Fruit fly (Drosophila melanogaster): ENCODE results near the gene Cad87A.

Gene Cad87A

DNA sequence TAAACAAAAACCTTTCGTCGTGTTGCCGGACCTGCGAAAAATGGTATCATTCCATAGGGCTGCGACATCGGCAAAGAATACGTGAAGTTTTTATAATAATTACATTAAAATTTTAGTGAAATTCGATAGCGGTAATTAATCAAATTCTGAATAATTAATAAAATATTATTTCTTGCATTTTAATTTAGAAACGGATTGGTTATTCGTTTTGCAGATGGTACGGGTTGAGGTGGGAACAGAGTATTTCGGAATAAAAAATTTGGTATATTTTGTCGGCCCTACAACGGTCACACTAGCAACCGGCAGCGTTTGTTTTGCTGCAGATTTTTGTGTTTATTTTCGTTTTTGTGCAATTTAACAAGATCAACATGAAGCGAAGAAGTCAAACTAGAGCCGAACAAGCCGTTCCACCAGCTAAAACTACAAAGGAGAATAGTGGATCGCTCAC is 66.4 kb downstream of the Cad87A start, which contains the start of the genes CG6962 and CG31368 (continued):
- peak; percentile 82 for TF ChIP-seq CG9727 (GFP tag; optimal IDR thresholded peaks at IDR 0.05)
- peak; percentile 56 for TF ChIP-seq CG6254 (GFP tag; optimal IDR thresholded peaks at IDR 0.05)
- peak; percentile 55 for TF ChIP-seq CG3065 (GFP tag; optimal IDR thresholded peaks at IDR 0.05)
- TF ChIP-seq CG15514 (GFP tag; optimal IDR thresholded peaks at IDR 0.05) = peak; percentile 78
- peak; percentile 31 for TF ChIP-seq CG8089 (GFP tag; optimal IDR thresholded peaks at IDR 0.05)
- peak; percentile 47 for TF ChIP-seq CG10462 (GFP tag; optimal IDR thresholded peaks at IDR 0.05)
- peak; percentile 92 for TF ChIP-seq CG12391 (tag; optimal IDR thresholded peaks at IDR 0.05)
- TF ChIP-seq Lhr (GFP tag; optimal IDR thresholded peaks at IDR 0.05) = peak; percentile 85
- TF ChIP-seq trh (GFP tag; optimal IDR thresholded peaks at IDR 0.05) = peak; percentile 37
- no peak for TF ChIP-seq Sox100B (GFP tag; optimal IDR thresholded peaks at IDR 0.05)
- no peak for TF ChIP-seq NK7.1 (GFP tag; optimal IDR thresholded peaks at IDR 0.05)
- peak; percentile 75 for TF ChIP-seq ase (GFP tag; IDR thresholded peaks at IDR 0.05)
- TF ChIP-seq CG11695 (GFP tag; IDR thresholded peaks at IDR 0.05) = peak; percentile 51; the same call in 1 of the 3 replicates
- TF ChIP-seq gsb (GFP tag; IDR thresholded peaks at IDR 0.05) = peak; percentile 55; the same call in 1 of the 2 replicates
- peak; percentile 1 for TF ChIP-seq Jarid2 (GFP tag; optimal IDR thresholded peaks at IDR 0.05)
- peak; percentile 65 for TF ChIP-seq HHEX (GFP tag; optimal IDR thresholded peaks at IDR 0.05)
- peak; percentile 32 for TF ChIP-seq gro (GFP tag; optimal IDR thresholded peaks at IDR 0.05)
- TF ChIP-seq CG17361 (GFP tag; IDR thresholded peaks at IDR 0.05) = peak; percentile 92
- TF ChIP-seq CG30403 (GFP tag; optimal IDR thresholded peaks at IDR 0.05) = peak; percentile 92
- peak; percentile 72 for TF ChIP-seq CG18619 (GFP tag; optimal IDR thresholded peaks at IDR 0.05)
- TF ChIP-seq CG10979 (tag; optimal IDR thresholded peaks at IDR 0.05) = peak; percentile 77
- TF ChIP-seq Dad (GFP tag; optimal IDR thresholded peaks at IDR 0.05) = peak; percentile 66
- no peak for TF ChIP-seq CG1792 (GFP tag; optimal IDR thresholded peaks at IDR 0.05)
- TF ChIP-seq BtbVII (GFP tag; optimal IDR thresholded peaks at IDR 0.05) = peak; percentile 7
- peak; percentile 76; the same call in 2 of the 3 replicates for TF ChIP-seq jigr1 (GFP tag; IDR thresholded peaks at IDR 0.05)
- TF ChIP-seq CG11247 (GFP tag; IDR thresholded peaks at IDR 0.05) = peak; percentile 86
- TF ChIP-seq seq (GFP tag; IDR thresholded peaks at IDR 0.05) = peak; percentile 64; the same call in 1 of the 2 replicates
- TF ChIP-seq sob (GFP tag; IDR thresholded peaks at IDR 0.05) = peak; percentile 86
- TF ChIP-seq CG14710 (tag; optimal IDR thresholded peaks at IDR 0.05) = peak; percentile 95
- peak; percentile 82 for TF ChIP-seq Max (GFP tag; optimal IDR thresholded peaks at IDR 0.05)
- TF ChIP-seq CG7372 (GFP tag; IDR thresholded peaks at IDR 0.05) = peak; percentile 82
- TF ChIP-seq wdn (GFP tag; IDR thresholded peaks at IDR 0.05) = peak; percentile 64
- TF ChIP-seq CG17186 (GFP tag; optimal IDR thresholded peaks at IDR 0.05) = peak; percentile 40
- peak; percentile 60 for TF ChIP-seq BEAF-32 (GFP tag; optimal IDR thresholded peaks at IDR 0.05)
- peak; percentile 74; the same call in 2 of the 3 replicates for TF ChIP-seq ken (GFP tag; IDR thresholded peaks at IDR 0.05)
- peak; percentile 81 for TF ChIP-seq fd3F (GFP tag; optimal IDR thresholded peaks at IDR 0.05)
- peak; percentile 20 for TF ChIP-seq CG5180 (GFP tag; optimal IDR thresholded peaks at IDR 0.05)
- TF ChIP-seq tll (GFP tag; optimal IDR thresholded peaks at IDR 0.05) = peak in 1 of 2 experiments; percentile 19
- TF ChIP-seq CG16779 (GFP tag; IDR thresholded peaks at IDR 0.05) = no peak
- TF ChIP-seq CG10543 (GFP tag; optimal IDR thresholded peaks at IDR 0.05) = peak; percentile 73
- TF ChIP-seq CG7745 (tag; optimal IDR thresholded peaks at IDR 0.05) = no peak
- no peak for TF ChIP-seq HmgD (GFP tag; optimal IDR thresholded peaks at IDR 0.05)
- TF ChIP-seq CG7786 (GFP tag; optimal IDR thresholded peaks at IDR 0.05) = peak; percentile 52
- TF ChIP-seq CG15601 (tag; optimal IDR thresholded peaks at IDR 0.05) = peak; percentile 83
- TF ChIP-seq Hand (GFP tag; optimal IDR thresholded peaks at IDR 0.05) = peak; percentile 18
- peak; percentile 68 for TF ChIP-seq CG17385 (GFP tag; optimal IDR thresholded peaks at IDR 0.05)
- no peak for TF ChIP-seq ham (GFP tag; IDR thresholded peaks at IDR 0.05)
- peak; percentile 78 for TF ChIP-seq kay (GFP tag; optimal IDR thresholded peaks at IDR 0.05)
- TF ChIP-seq PHDP (tag; optimal IDR thresholded peaks at IDR 0.05) = peak; percentile 84
- peak; percentile 46; the same call in 1 of the 2 replicates for TF ChIP-seq CG17612 (GFP tag; IDR thresholded peaks at IDR 0.05)

All from whole organism, embryonic.